In the genomic region with DNA sequence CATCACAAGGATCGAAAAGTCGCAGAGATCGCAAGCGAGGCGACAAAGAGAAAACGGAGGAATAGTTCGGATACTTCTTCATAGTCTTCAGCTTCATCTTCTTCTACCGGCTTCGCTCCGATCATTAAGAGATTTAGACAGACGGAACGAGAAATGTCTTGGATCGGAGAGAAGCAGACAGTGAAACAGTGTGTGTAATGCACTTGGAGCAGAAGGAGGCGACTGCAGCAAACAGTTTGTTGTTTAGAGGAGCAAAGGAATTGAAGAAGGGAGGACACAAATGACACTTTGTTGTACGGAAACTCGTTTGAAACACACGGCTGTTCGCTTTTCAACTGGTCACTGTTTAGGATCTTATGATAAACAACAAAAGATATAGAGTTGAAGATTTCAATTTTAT, we compare ENCODE assay signal across 8 worm cellular contexts.
TF ChIP-seq lines count a peak whose summit lies in the region.

No protein-coding gene starts in this region.

TF ChIP-seq in whole organism, L1 larva, 84 proteins besides CTCF, POLR2A, EP300 and RAD21 (continues in another document):
- TF ChIP-seq sup-37 (GFP tag; optimal IDR thresholded peaks at IDR 0.05; lab: Kevin White, UChicago) (no peak), nhr-11 (tag; optimal IDR thresholded peaks at IDR 0.05; lab: Kevin White, UChicago) (no peak), mab-9 (GFP tag; IDR thresholded peaks at IDR 0.05; lab: Robert Waterston, UW) (no peak), mep-1 (tag; optimal IDR thresholded peaks at IDR 0.05; lab: Kevin White, UChicago) (no peak), lir-3 (tag; optimal IDR thresholded peaks at IDR 0.05; lab: Kevin White, UChicago; ENCODE audit: poor library complexity) (peak; percentile 13), nhr-77 (tag; optimal IDR thresholded peaks at IDR 0.05; lab: Kevin White, UChicago) (peak; percentile 12), xbp-1 (tag; optimal IDR thresholded peaks at IDR 0.05; lab: Kevin White, UChicago) (no peak), sptf-1 (tag; optimal IDR thresholded peaks at IDR 0.05; lab: Kevin White, UChicago) (no peak), ama-1 (optimal IDR thresholded peaks at IDR 0.05; lab: Kevin White, UChicago) (no peak), lin-13 (GFP tag; optimal IDR thresholded peaks at IDR 0.05; lab: Kevin White, UChicago) (no peak), ceh-90 (tag; optimal IDR thresholded peaks at IDR 0.05; lab: Kevin White, UChicago) (no peak)

TF ChIP-seq in whole organism, L2 larva, 48 proteins besides CTCF, POLR2A, EP300 and RAD21:
- TF ChIP-seq fos-1 (tag; optimal IDR thresholded peaks at IDR 0.05; lab: Kevin White, UChicago) = peak; percentile 12
- no peak for TF ChIP-seq crh-2 (tag; optimal IDR thresholded peaks at IDR 0.05; lab: Kevin White, UChicago)
- peak; percentile 92 for TF ChIP-seq F13H6.1 (tag; optimal IDR thresholded peaks at IDR 0.05; lab: Kevin White, UChicago)
- no peak for TF ChIP-seq elt-3 (tag; optimal IDR thresholded peaks at IDR 0.05; lab: Kevin White, UChicago)
- TF ChIP-seq nhr-129 (tag; optimal IDR thresholded peaks at IDR 0.05; lab: Kevin White, UChicago) = peak; percentile 60
- TF ChIP-seq sma-9 (GFP tag; optimal IDR thresholded peaks at IDR 0.05; lab: Kevin White, UChicago) = peak; percentile 71
- no peak for TF ChIP-seq sma-9 (tag; optimal IDR thresholded peaks at IDR 0.05; lab: Kevin White, UChicago)
- TF ChIP-seq lsy-2 (tag; optimal IDR thresholded peaks at IDR 0.05; lab: Kevin White, UChicago) = peak in 1 of 2 experiments; percentile 53
- TF ChIP-seq C34F6.9 (tag; optimal IDR thresholded peaks at IDR 0.05; lab: Kevin White, UChicago) = peak; percentile 40
- TF ChIP-seq alr-1 (tag; optimal IDR thresholded peaks at IDR 0.05; lab: Kevin White, UChicago) = no peak

TF ChIP-seq in whole organism, L3 larva, 47 proteins besides CTCF, POLR2A, EP300 and RAD21:
- no peak for TF ChIP-seq elt-1 (tag; optimal IDR thresholded peaks at IDR 0.05; lab: Kevin White, UChicago)
- TF ChIP-seq fos-1 (tag; optimal IDR thresholded peaks at IDR 0.05; lab: Kevin White, UChicago) = no peak
- TF ChIP-seq ztf-11 (tag; optimal IDR thresholded peaks at IDR 0.05; lab: Kevin White, UChicago) = no peak
- TF ChIP-seq nhr-11 (tag; optimal IDR thresholded peaks at IDR 0.05; lab: Kevin White, UChicago) = no peak
- TF ChIP-seq nfya-1 (tag; optimal IDR thresholded peaks at IDR 0.05; lab: Kevin White, UChicago; ENCODE audit: insufficient read depth) = peak; percentile 6
- TF ChIP-seq ceh-82 (tag; optimal IDR thresholded peaks at IDR 0.05; lab: Kevin White, UChicago) = no peak
- peak; percentile 34 for TF ChIP-seq lin-39 (tag; optimal IDR thresholded peaks at IDR 0.05; lab: Kevin White, UChicago)
- TF ChIP-seq pha-4 (tag; optimal IDR thresholded peaks at IDR 0.05; lab: Kevin White, UChicago) = peak; percentile 53
- no peak for TF ChIP-seq sea-2 (GFP tag; optimal IDR thresholded peaks at IDR 0.05; lab: Kevin White, UChicago)
- peak; percentile 39 for TF ChIP-seq egl-5 (tag; optimal IDR thresholded peaks at IDR 0.05; lab: Kevin White, UChicago)
- TF ChIP-seq mdl-1 (tag; optimal IDR thresholded peaks at IDR 0.05; lab: Kevin White, UChicago) = no peak

TF ChIP-seq in whole organism, L4 larva, 104 proteins besides CTCF, POLR2A, EP300 and RAD21 (continues in another document):
- TF ChIP-seq hlh-30 (tag; optimal IDR thresholded peaks at IDR 0.05; lab: Kevin White, UChicago; ENCODE audit: insufficient read depth) (no peak), nhr-102 (tag; optimal IDR thresholded peaks at IDR 0.05; lab: Kevin White, UChicago) (no peak), madf-9 (GFP tag; conservative IDR thresholded peaks at IDR 0.05; lab: Robert Waterston, UW) (no peak), sdz-12 (GFP tag; optimal IDR thresholded peaks at IDR 0.05; lab: Kevin White, UChicago) (no peak), nhr-237 (tag; optimal IDR thresholded peaks at IDR 0.05; lab: Kevin White, UChicago) (no peak), nhr-28 (tag; optimal IDR thresholded peaks at IDR 0.05; lab: Kevin White, UChicago) (peak; percentile 8), nhr-42 (GFP tag; IDR thresholded peaks at IDR 0.05; lab: Robert Waterston, UW) (no peak), hmg-1.1 (GFP tag; IDR thresholded peaks at IDR 0.05; lab: Robert Waterston, UW) (peak; percentile 31; the same call in 1 of the 2 replicates), ZK546.5 (tag; optimal IDR thresholded peaks at IDR 0.05; lab: Kevin White, UChicago) (no peak), dve-1 (tag; optimal IDR thresholded peaks at IDR 0.05; lab: Kevin White, UChicago; ENCODE audit: insufficient read depth) (no peak)

TF ChIP-seq in whole organism, late embryonic, 69 proteins besides CTCF, POLR2A, EP300 and RAD21 (continues in another document):
- TF ChIP-seq gmeb-2 (tag; optimal IDR thresholded peaks at IDR 0.05; lab: Kevin White, UChicago) = no peak
- no peak for TF ChIP-seq ceh-9 (tag; optimal IDR thresholded peaks at IDR 0.05; lab: Kevin White, UChicago)
- TF ChIP-seq ceh-34 (tag; optimal IDR thresholded peaks at IDR 0.05; lab: Kevin White, UChicago) = peak; percentile 56
- TF ChIP-seq unc-55 (GFP tag; optimal IDR thresholded peaks at IDR 0.05; lab: Kevin White, UChicago) = peak; percentile 21
- no peak for TF ChIP-seq fax-1 (tag; optimal IDR thresholded peaks at IDR 0.05; lab: Kevin White, UChicago)
- no peak for TF ChIP-seq dve-1 (tag; optimal IDR thresholded peaks at IDR 0.05; lab: Kevin White, UChicago)
- TF ChIP-seq nhr-232 (tag; optimal IDR thresholded peaks at IDR 0.05; lab: Kevin White, UChicago) = no peak
- no peak for TF ChIP-seq ets-4 (tag; optimal IDR thresholded peaks at IDR 0.05; lab: Kevin White, UChicago)
- TF ChIP-seq sox-2 (GFP tag; IDR thresholded peaks at IDR 0.05; lab: Robert Waterston, UW) = no peak
- TF ChIP-seq nfya-1 (tag; optimal IDR thresholded peaks at IDR 0.05; lab: Kevin White, UChicago) = peak; percentile 51
- no peak for TF ChIP-seq pat-9 (tag; optimal IDR thresholded peaks at IDR 0.05; lab: Kevin White, UChicago)
- no peak for TF ChIP-seq tbx-7 (tag; optimal IDR thresholded peaks at IDR 0.05; lab: Kevin White, UChicago)
- TF ChIP-seq K09A11.1 (tag; optimal IDR thresholded peaks at IDR 0.05; lab: Kevin White, UChicago; ENCODE audit: insufficient read depth) = no peak

TF ChIP-seq in whole organism, midembryonic, 9 proteins besides CTCF, POLR2A, EP300 and RAD21:
- TF ChIP-seq flt-1 (GFP tag; IDR thresholded peaks at IDR 0.05; lab: Robert Waterston, UW) (no peak), T22C8.4 (GFP tag; IDR thresholded peaks at IDR 0.05; lab: Robert Waterston, UW) (no peak), ztf-29 (GFP tag; IDR thresholded peaks at IDR 0.05; lab: Robert Waterston, UW) (no peak), tab-1 (GFP tag; IDR thresholded peaks at IDR 0.05; lab: Robert Waterston, UW) (no peak), ztf-23 (GFP tag; IDR thresholded peaks at IDR 0.05; lab: Robert Waterston, UW) (no peak), cog-1 (tag; optimal IDR thresholded peaks at IDR 0.05; lab: Kevin White, UChicago) (peak; percentile 29), med-1 (GFP tag; optimal IDR thresholded peaks at IDR 0.05; lab: Kevin White, UChicago; ENCODE audit: insufficient read depth) (no peak)

TF ChIP-seq in whole organism, mixed stage, embryonic, 35 proteins besides CTCF, POLR2A, EP300 and RAD21:
- peak; percentile 97 for TF ChIP-seq hlh-1 (tag; optimal IDR thresholded peaks at IDR 0.05; lab: Kevin White, UChicago)
- peak; percentile 65 for TF ChIP-seq pha-4 (tag; optimal IDR thresholded peaks at IDR 0.05; lab: Kevin White, UChicago)
- peak; percentile 37 for TF ChIP-seq unc-62 (GFP tag; optimal IDR thresholded peaks at IDR 0.05; lab: Kevin White, UChicago)
- TF ChIP-seq unc-120 (tag; optimal IDR thresholded peaks at IDR 0.05; lab: Kevin White, UChicago; ENCODE audit: poor library complexity, severe bottlenecking) = peak; percentile 32
- TF ChIP-seq mep-1 (tag; optimal IDR thresholded peaks at IDR 0.05; lab: Kevin White, UChicago) = peak; percentile 15
- TF ChIP-seq unc-39 (tag; optimal IDR thresholded peaks at IDR 0.05; lab: Kevin White, UChicago) = no peak

TF ChIP-seq in whole organism, young adult, 124 proteins besides CTCF, POLR2A, EP300 and RAD21:
- TF ChIP-seq dpl-1 (GFP tag; optimal IDR thresholded peaks at IDR 0.05; lab: Kevin White, UChicago) = no peak
- TF ChIP-seq hmg-1.2 (GFP tag; IDR thresholded peaks at IDR 0.05; lab: Robert Waterston, UW) = peak; percentile 48; the same call in 1 of the 2 replicates
- peak; percentile 24 for TF ChIP-seq nhr-80 (tag; optimal IDR thresholded peaks at IDR 0.05; lab: Kevin White, UChicago)
- TF ChIP-seq mel-28 (tag; optimal IDR thresholded peaks at IDR 0.05; lab: Kevin White, UChicago; ENCODE audit: borderline replicate concordance) = no peak
- TF ChIP-seq ztf-25 (GFP tag; IDR thresholded peaks at IDR 0.05; lab: Robert Waterston, UW) = no peak
